Worm (Caenorhabditis elegans) whole organism, L4 larva: Measurements from ENCODE around the gene sql-1.
A peak's percentile ranks its signal among the peaks of the same experiment; 100 is the strongest.

ENCODE experiments used
- F26F4.8 ChIP-seq: fragments of 200-800 bp; sonication (Bioruptor generic); conservative IDR thresholded peaks from 2 replicates; pipeline ENCODE4 v1.3.6; 2022; ENCODE audit warnings: missing genetic modification characterization, missing compliant biosample characterization
- Y105C5A.15 ChIP-seq: fragments of 200-800 bp; sonication (Bioruptor generic); IDR thresholded peaks from 2 replicates; pipeline ENCODE4 v1.3.6; 2022; ENCODE audit warnings: missing genetic modification characterization, missing compliant biosample characterization
- Y48G9A.11 ChIP-seq: fragments of 200-800 bp; sonication (Bioruptor generic); IDR thresholded peaks from 2 replicates; pipeline ENCODE4 v1.3.6; 2022; ENCODE audit warnings: missing genetic modification reagents, missing genetic modification characterization, missing compliant biosample characterization
- ZK546.5 ChIP-seq, 2 experiments: sonication (generic microtip); optimal IDR thresholded peaks; 2 replicates each; lab custom pipeline; 2017; ENCODE audit warnings: missing biosample characterization in 2 of 2, missing genetic modification characterization in 2 of 2
- aha-1 ChIP-seq: fragments of 150-350 bp; peaks from one replicate; lab custom pipeline; 2014; ENCODE audit warnings: missing biosample characterization, missing genetic modification characterization
- attf-4 ChIP-seq: sonication (generic microtip); optimal IDR thresholded peaks from 3 replicates; lab custom pipeline; 2017; ENCODE audit warnings: missing biosample characterization, missing genetic modification characterization
- ceh-44 ChIP-seq: fragments of 200-800 bp; sonication (Bioruptor generic); IDR thresholded peaks from 2 replicates; pipeline ENCODE4 v1.3.6; 2022; ENCODE audit warnings: missing genetic modification reagents, missing genetic modification characterization, missing compliant biosample characterization
- ces-1 ChIP-seq: fragments of 150-350 bp; sonication (generic microtip); optimal IDR thresholded peaks from 4 replicates; lab custom pipeline; 2014; ENCODE audit warnings: missing biosample characterization, missing genetic modification reagents, missing genetic modification characterization
- cey-2 ChIP-seq: sonication (generic microtip); optimal IDR thresholded peaks from 3 replicates; lab custom pipeline; 2017; ENCODE audit warnings: missing genetic modification characterization, mild to moderate bottlenecking, missing compliant biosample characterization, antibody characterized with exemption, borderline replicate concordance; ENCODE audit not compliant: insufficient read depth
- daf-12 ChIP-seq: fragments of 150-350 bp; optimal IDR thresholded peaks from 2 replicates; lab custom pipeline; 2014; ENCODE audit warnings: missing biosample characterization, missing genetic modification reagents, missing genetic modification characterization
- daf-16 ChIP-seq, 3 experiments: sonication (generic microtip); optimal IDR thresholded peaks; 2 replicates each; lab custom pipeline; 2016 to 2017; ENCODE audit warnings: missing genetic modification characterization in 3 of 3, missing genetic modification reagents in 3 of 3, mild to moderate bottlenecking in 2 of 3, missing compliant biosample characterization in 2 of 3, missing biosample characterization in 1 of 3, moderate library complexity in 1 of 3
- daf-19 ChIP-seq: fragments of 200-800 bp; sonication (Bioruptor generic); conservative IDR thresholded peaks from 2 replicates; pipeline ENCODE4 v1.3.6; 2022; ENCODE audit warnings: missing genetic modification characterization, missing compliant biosample characterization
- dmd-6 ChIP-seq: fragments of 200-800 bp; sonication (Bioruptor generic); IDR thresholded peaks from 2 replicates; pipeline ENCODE4 v1.3.6; 2022; ENCODE audit warnings: missing genetic modification reagents, missing genetic modification characterization, missing compliant biosample characterization
- dpl-1 ChIP-seq: fragments of 150-350 bp; optimal IDR thresholded peaks from 2 replicates; lab custom pipeline; 2014; ENCODE audit warnings: missing biosample characterization, missing genetic modification reagents, missing genetic modification characterization
- dve-1 ChIP-seq: sonication (generic microtip); optimal IDR thresholded peaks from 2 replicates; lab custom pipeline; 2017; ENCODE audit warnings: antibody characterized with exemption, mild to moderate bottlenecking, missing genetic modification characterization, missing compliant biosample characterization; ENCODE audit not compliant: insufficient read depth
- hlh-11 ChIP-seq: fragments of 200-800 bp; sonication (Bioruptor generic); optimal IDR thresholded peaks from 2 replicates; lab custom pipeline; 2018; ENCODE audit warnings: mild to moderate bottlenecking, missing genetic modification characterization, missing compliant biosample characterization
- jun-1 ChIP-seq: fragments of 150-350 bp; optimal IDR thresholded peaks from 2 replicates; lab custom pipeline; 2014; ENCODE audit warnings: missing biosample characterization, missing genetic modification reagents, missing genetic modification characterization
- lim-7 ChIP-seq: fragments of 200-800 bp; sonication (Bioruptor generic); IDR thresholded peaks from 2 replicates; pipeline ENCODE4 v1.3.6; 2022; ENCODE audit warnings: missing genetic modification characterization, missing compliant biosample characterization
- lin-1 ChIP-seq: fragments of 200-800 bp; sonication (Bioruptor generic); IDR thresholded peaks from 2 replicates; pipeline ENCODE4 v1.3.6; 2022; ENCODE audit warnings: missing genetic modification reagents, missing genetic modification characterization, missing compliant biosample characterization
- lin-15B ChIP-seq: fragments of 150-350 bp; sonication (generic microtip); optimal IDR thresholded peaks from 3 replicates; lab custom pipeline; 2014; ENCODE audit warnings: missing biosample characterization, missing genetic modification characterization
- lin-38 ChIP-seq: fragments of 200-800 bp; sonication (Bioruptor generic); IDR thresholded peaks from 2 replicates; pipeline ENCODE4 v1.3.6; 2022; ENCODE audit warnings: missing genetic modification reagents, missing genetic modification characterization, missing compliant biosample characterization
- lsy-2 ChIP-seq, 2 experiments: fragments of 150-350 bp in 1 of 2; sonication (generic microtip) in 1 of 2; optimal IDR thresholded peaks; 2 replicates each; lab custom pipeline; 2014 to 2017; ENCODE audit warnings: missing biosample characterization in 2 of 2, missing genetic modification characterization in 2 of 2
- madf-5 ChIP-seq, 2 experiments: fragments of 200-800 bp; sonication (Bioruptor generic); IDR thresholded peaks; 2 replicates each; pipeline ENCODE4 v1.3.6; 2022; ENCODE audit warnings: missing compliant biosample characterization in 2 of 2, missing genetic modification characterization in 2 of 2
- mdt-29 ChIP-seq: fragments of 200-800 bp; sonication (Bioruptor generic); IDR thresholded peaks from 2 replicates; pipeline ENCODE4 v1.3.6; 2022; ENCODE audit warnings: missing genetic modification reagents, missing genetic modification characterization, missing compliant biosample characterization
- mep-1 ChIP-seq: fragments of 150-350 bp; sonication (generic microtip); optimal IDR thresholded peaks from 3 replicates; lab custom pipeline; 2014; ENCODE audit warnings: missing biosample characterization, missing genetic modification characterization
- mes-2 ChIP-seq: sonication (generic microtip); optimal IDR thresholded peaks from 2 replicates; lab custom pipeline; 2016; ENCODE audit warnings: missing genotype, mild to moderate bottlenecking, missing genetic modification characterization, missing compliant biosample characterization; ENCODE audit not compliant: poor library complexity, severe bottlenecking
- mxl-3 ChIP-seq: fragments of 200-800 bp; sonication (Bioruptor generic); optimal IDR thresholded peaks from 2 replicates; lab custom pipeline; 2018; ENCODE audit warnings: mild to moderate bottlenecking, missing genetic modification characterization, missing compliant biosample characterization
- nhr-28 ChIP-seq: fragments of 150-350 bp; optimal IDR thresholded peaks from 2 replicates; lab custom pipeline; 2014; ENCODE audit warnings: missing biosample characterization, missing genetic modification characterization
- nhr-76 ChIP-seq: fragments of 150-350 bp; optimal IDR thresholded peaks from 2 replicates; lab custom pipeline; 2014; ENCODE audit warnings: missing biosample characterization, missing genetic modification characterization
- nhr-77 ChIP-seq: fragments of 150-350 bp; optimal IDR thresholded peaks from 2 replicates; lab custom pipeline; 2014; ENCODE audit warnings: missing biosample characterization, missing genetic modification characterization
- pha-4 ChIP-seq, 2 experiments: fragments of 150-350 bp in 1 of 2; fragments of 200-800 bp in 1 of 2; sonication (Bioruptor generic) in 1 of 2; IDR thresholded peaks in 1 of 2; optimal IDR thresholded peaks in 1 of 2; 2 replicates each; pipeline versions ENCODE4 v1.3.6 to Lab custom; 2014 to 2022; ENCODE audit warnings: missing genetic modification characterization in 2 of 2, missing genetic modification reagents in 2 of 2, missing biosample characterization in 1 of 2, missing compliant biosample characterization in 1 of 2
- pqm-1 ChIP-seq: sonication (generic microtip); optimal IDR thresholded peaks from 2 replicates; lab custom pipeline; 2017; ENCODE audit warnings: missing biosample characterization, missing genetic modification characterization
- saeg-2 ChIP-seq: fragments of 200-800 bp; sonication (Bioruptor generic); IDR thresholded peaks from 2 replicates; pipeline ENCODE4 v1.3.6; 2022; ENCODE audit warnings: missing genetic modification reagents, missing genetic modification characterization, missing compliant biosample characterization
- set-16 ChIP-seq: fragments of 200-800 bp; sonication (Bioruptor generic); IDR thresholded peaks from 2 replicates; pipeline ENCODE4 v1.3.6; 2022; ENCODE audit warnings: missing genetic modification reagents, missing genetic modification characterization, missing compliant biosample characterization
- skn-1 ChIP-seq: fragments of 150-350 bp; optimal IDR thresholded peaks from 2 replicates; lab custom pipeline; 2014; ENCODE audit warnings: missing biosample characterization, missing genetic modification characterization
- snpc-1.2 ChIP-seq: fragments of 200-800 bp; sonication (Bioruptor generic); IDR thresholded peaks from 2 replicates; pipeline ENCODE4 v1.3.6; 2022; ENCODE audit warnings: missing genetic modification reagents, missing genetic modification characterization, missing compliant biosample characterization
- snpc-4 ChIP-seq: fragments of 150-350 bp; optimal IDR thresholded peaks from 2 replicates; lab custom pipeline; 2014; ENCODE audit warnings: missing biosample characterization, missing genetic modification characterization
- tra-1 ChIP-seq: fragments of 200-800 bp; sonication (Bioruptor generic); IDR thresholded peaks from 2 replicates; pipeline ENCODE4 v1.3.6; 2022; ENCODE audit warnings: missing genetic modification reagents, missing genetic modification characterization, missing compliant biosample characterization
- unc-62 ChIP-seq, 3 experiments: fragments of 150-350 bp in 1 of 3; sonication (generic microtip); optimal IDR thresholded peaks in 2 of 3; peaks in 1 of 3; 1 replicate in 1 of 3; 2 replicates in 2 of 3; lab custom pipeline; 2014 to 2017; ENCODE audit warnings: missing biosample characterization in 3 of 3, missing genetic modification characterization in 3 of 3, missing genetic modification reagents in 3 of 3, missing genotype in 1 of 3

Gene sql-1

ce11 chrIII:12537239-12537845, 38.0 kb downstream of the sql-1 start:
- no peak for TF ChIP-seq dpl-1 (GFP tag; lab: Kevin White, UChicago)
- peak; percentile 19 for TF ChIP-seq nhr-77 (tag; lab: Kevin White, UChicago)
- 0 out of 2 replicates have a peak, but pooled peaks have one; percentile 31 for TF ChIP-seq Y48G9A.11 (GFP tag; lab: Robert Waterston, UW)
- peak; percentile 2; the same call in 1 of the 2 replicates for TF ChIP-seq lin-38
- peak in 1 of 2 experiments; percentile 36 for TF ChIP-seq unc-62 (GFP tag; optimal IDR thresholded peaks at IDR 0.05 in 1 of 2; lab: Kevin White, UChicago)
- no peak for TF ChIP-seq unc-62 (tag; optimal IDR thresholded peaks at IDR 0.05; lab: Kevin White, UChicago)

ce11 chrIII:12540411-12540810, 41.1 kb downstream of the sql-1 start:
- TF ChIP-seq Y105C5A.15 (GFP tag; lab: Robert Waterston, UW) (no peak), ceh-44 (no peak), pqm-1 (no peak), dpl-1 (GFP tag; lab: Kevin White, UChicago) (no peak), ces-1 (no peak), dve-1 (tag; lab: Kevin White, UChicago) (no peak), skn-1 (tag; lab: Kevin White, UChicago) (no peak), lin-15B (tag; lab: Kevin White, UChicago) (no peak), snpc-4 (no peak), mes-2 (no peak), pha-4 (GFP tag; IDR thresholded peaks at IDR 0.05; lab: Robert Waterston, UW) (no peak), pha-4 (tag; optimal IDR thresholded peaks at IDR 0.05; lab: Kevin White, UChicago) (no peak)
- TF ChIP-seq, all 104 proteins: peak for 0

- TF ChIP-seq madf-5 (GFP tag; IDR thresholded peaks at IDR 0.05; lab: Robert Waterston, UW) (peak in 1 of 2 experiments; percentile 80; a peak in 1 of 4 replicates), saeg-2 (GFP tag; lab: Robert Waterston, UW) (0 out of 2 replicates have a peak, but pooled peaks have one; percentile 45), tra-1 (GFP tag; lab: Robert Waterston, UW) (0 out of 2 replicates have a peak, but pooled peaks have one; percentile 12), Y48G9A.11 (GFP tag; lab: Robert Waterston, UW) (peak; percentile 58; the same call in 1 of the 2 replicates), snpc-1.2 (GFP tag; lab: Robert Waterston, UW) (peak; percentile 51; the same call in 1 of the 2 replicates)
Measured at ce11 chrIII:12541519-12541918, 42.2 kb downstream of the sql-1 start.

- peak in 1 of 2 experiments; percentile 1 for TF ChIP-seq unc-62 (GFP tag; optimal IDR thresholded peaks at IDR 0.05 in 1 of 2; lab: Kevin White, UChicago)
- no peak for TF ChIP-seq unc-62 (tag; optimal IDR thresholded peaks at IDR 0.05; lab: Kevin White, UChicago)
- TF ChIP-seq lin-1 (GFP tag; lab: Robert Waterston, UW) = no peak
- TF ChIP-seq daf-12 (tag; lab: Kevin White, UChicago) = no peak
- TF ChIP-seq nhr-77 (tag; lab: Kevin White, UChicago) = no peak
- peak; percentile 95 for TF ChIP-seq aha-1 (tag; lab: Kevin White, UChicago)
- TF ChIP-seq mep-1 (tag; lab: Kevin White, UChicago) = no peak
Measured at ce11 chrIII:12542656-12543055, 43.3 kb downstream of the sql-1 start.

ce11 chrIII:12548441-12548840, 49.1 kb downstream of the sql-1 start:
- TF ChIP-seq set-16 (GFP tag; lab: Robert Waterston, UW) (no peak), daf-19 (no peak), nhr-76 (tag; lab: Kevin White, UChicago) (no peak), tra-1 (GFP tag; lab: Robert Waterston, UW) (no peak), mdt-29 (GFP tag; lab: Robert Waterston, UW) (no peak), hlh-11 (tag; lab: Kevin White, UChicago) (peak; percentile 60), cey-2 (tag; lab: Kevin White, UChicago) (no peak), ZK546.5 (tag; optimal IDR thresholded peaks at IDR 0.05; lab: Kevin White, UChicago) (no peak), lim-7 (GFP tag; lab: Robert Waterston, UW) (no peak), F26F4.8 (no peak), jun-1 (tag; lab: Kevin White, UChicago) (no peak), pqm-1 (peak; percentile 76), dve-1 (tag; lab: Kevin White, UChicago) (peak; percentile 51), lsy-2 (tag; optimal IDR thresholded peaks at IDR 0.05; lab: Kevin White, UChicago) (no peak), nhr-28 (tag; lab: Kevin White, UChicago) (peak; percentile 79), snpc-4 (no peak), mxl-3 (GFP tag; lab: Kevin White, UChicago) (peak; percentile 43), daf-16 (GFP tag; optimal IDR thresholded peaks at IDR 0.05; lab: Kevin White, UChicago) (no peak), daf-16 (tag; optimal IDR thresholded peaks at IDR 0.05; lab: Kevin White, UChicago) (peak; percentile 94), dmd-6 (GFP tag; lab: Robert Waterston, UW) (peak; percentile 53), attf-4 (tag; lab: Kevin White, UChicago) (no peak)
- TF ChIP-seq, all 104 proteins: peak for 7
